Fruit fly (Drosophila melanogaster): ENCODE data around the gene timeout.

The timeout gene

dm6 chr3R:13186396-13186795, 97.9 kb downstream of the timeout start, which contains the start of gene CG8508:
Gene CG8508 (minus strand): TSS chr3R:13186496.
- TF ChIP-seq CG17801 (GFP tag; optimal IDR thresholded peaks at IDR 0.05; ENCODE audit: partially characterized antibody): no peak

- no peak for TF ChIP-seq CG17801 (GFP tag; optimal IDR thresholded peaks at IDR 0.05; ENCODE audit: partially characterized antibody)
Measured at dm6 chr3R:13188219-13188618, 99.8 kb downstream of the timeout start, which contains the start of gene CG14380. Gene CG14380 (plus strand): TSS chr3R:13188519.

dm6 chr3R:13191299-13191698, 102.8 kb downstream of the timeout start, which contains the start of gene CG8141:
Gene CG8141 (plus strand): TSS chr3R:13191599.
- TF ChIP-seq CG17801 (GFP tag; optimal IDR thresholded peaks at IDR 0.05; ENCODE audit: partially characterized antibody): no peak

- TF ChIP-seq CG17801 (GFP tag; optimal IDR thresholded peaks at IDR 0.05; ENCODE audit: partially characterized antibody): no peak
Measured at dm6 chr3R:13200402-13200801, 112.0 kb downstream of the timeout start.

- TF ChIP-seq CG17801 (GFP tag; optimal IDR thresholded peaks at IDR 0.05; ENCODE audit: partially characterized antibody): no peak
Measured at dm6 chr3R:13208451-13208850, 120.0 kb downstream of the timeout start.

Data from ovary, adult (tissue).